Worm (Caenorhabditis elegans) whole organism, early embryonic: Measurements from ENCODE around the gene F10A3.11.

ENCODE experiments used
- B0310.2 ChIP-seq: sonication (generic microtip); optimal IDR thresholded peaks from 2 replicates; lab custom pipeline; 2016; ENCODE audit warnings: mild to moderate bottlenecking, missing genetic modification characterization, missing compliant biosample characterization
- F13C5.2 ChIP-seq: sonication (generic microtip); optimal IDR thresholded peaks from 2 replicates; lab custom pipeline; 2017; ENCODE audit warnings: mild to moderate bottlenecking, missing genetic modification characterization, inconsistent platforms, missing compliant biosample characterization
- aly-1 ChIP-seq: sonication (generic microtip); optimal IDR thresholded peaks from 2 replicates; lab custom pipeline; 2016; ENCODE audit warnings: missing genetic modification characterization, missing compliant biosample characterization
- ama-1 ChIP-seq: fragments of 150-350 bp; optimal IDR thresholded peaks from 2 replicates; lab custom pipeline; 2014
- ceh-13 ChIP-seq: fragments of 200-800 bp; sonication (Bioruptor generic); optimal IDR thresholded peaks from 2 replicates; lab custom pipeline; 2018; ENCODE audit warnings: mild to moderate bottlenecking, missing genetic modification characterization, missing compliant biosample characterization
- ceh-36 ChIP-seq: sonication (generic microtip); optimal IDR thresholded peaks from 2 replicates; lab custom pipeline; 2016; ENCODE audit warnings: missing genetic modification characterization, inconsistent platforms, missing compliant biosample characterization
- ets-7 ChIP-seq: sonication (generic microtip); optimal IDR thresholded peaks from 2 replicates; lab custom pipeline; 2016; ENCODE audit warnings: missing genotype, missing genetic modification characterization, missing compliant biosample characterization
- flt-1 ChIP-seq: fragments of 200-800 bp; sonication (Bioruptor generic); IDR thresholded peaks from 2 replicates; pipeline ENCODE4 v1.3.6; 2022; ENCODE audit warnings: missing genetic modification characterization, missing compliant biosample characterization
- hmbx-1 ChIP-seq: sonication (generic microtip); optimal IDR thresholded peaks from 2 replicates; lab custom pipeline; 2016; ENCODE audit warnings: mild to moderate bottlenecking, missing genetic modification characterization, missing compliant biosample characterization
- hmg-4 ChIP-seq: fragments of 200-800 bp; sonication (Bioruptor generic); optimal IDR thresholded peaks from 2 replicates; lab custom pipeline; 2018; ENCODE audit warnings: mild to moderate bottlenecking, missing genetic modification characterization, missing compliant biosample characterization
- hnd-1 ChIP-seq: sonication (generic microtip); optimal IDR thresholded peaks from 2 replicates; lab custom pipeline; 2016; ENCODE audit warnings: missing genetic modification characterization, missing compliant biosample characterization
- pes-1 ChIP-seq: fragments of 200-800 bp; sonication (Bioruptor generic); IDR thresholded peaks from 2 replicates; pipeline ENCODE4 v1.3.6; 2022; ENCODE audit warnings: missing genetic modification reagents, missing genetic modification characterization, missing compliant biosample characterization
- scrt-1 ChIP-seq: fragments of 200-800 bp; sonication (Bioruptor generic); IDR thresholded peaks from 2 replicates; pipeline ENCODE4 v1.3.6; 2022; ENCODE audit warnings: missing genetic modification characterization, missing compliant biosample characterization
- sea-1 ChIP-seq: fragments of 200-800 bp; sonication (Bioruptor generic); conservative IDR thresholded peaks from 2 replicates; pipeline ENCODE4 v1.3.6; 2022; ENCODE audit warnings: missing genetic modification characterization, missing compliant biosample characterization
- tbx-11 ChIP-seq: fragments of 200-800 bp; sonication (Bioruptor generic); IDR thresholded peaks from 2 replicates; pipeline ENCODE4 v1.3.6; 2022; ENCODE audit warnings: missing genetic modification characterization, missing compliant biosample characterization
- tbx-37 ChIP-seq: fragments of 200-800 bp; sonication (Bioruptor generic); conservative IDR thresholded peaks from 2 replicates; pipeline ENCODE4 v1.3.6; 2022; ENCODE audit warnings: missing genetic modification reagents, missing genetic modification characterization, missing compliant biosample characterization
- tra-4 ChIP-seq: sonication (generic microtip); optimal IDR thresholded peaks from 2 replicates; lab custom pipeline; 2017; ENCODE audit warnings: missing genetic modification characterization, missing compliant biosample characterization

Gene F10A3.11

ce11 chrV:16162124-16162735 is at the start of gene F10A3.11, which contains the start of gene str-109:
Gene F10A3.11, plus strand, starts transcription at chrV:16162685.
Gene str-109, minus strand, starts transcription at chrV:16162224.
- no peak for TF ChIP-seq ceh-13
- TF ChIP-seq ets-7: no peak
- no peak for TF ChIP-seq flt-1 (GFP tag; lab: Robert Waterston, UW)
- no peak for TF ChIP-seq F13C5.2 (tag; lab: Kevin White, UChicago)
- TF ChIP-seq tra-4 (tag; lab: Kevin White, UChicago): no peak
- no peak for TF ChIP-seq scrt-1 (GFP tag; lab: Robert Waterston, UW)
- no peak for TF ChIP-seq hnd-1 (tag; lab: Kevin White, UChicago)
- TF ChIP-seq hmg-4 (GFP tag; lab: Kevin White, UChicago): no peak
- TF ChIP-seq hmbx-1: no peak
- no peak for TF ChIP-seq sea-1 (GFP tag; lab: Robert Waterston, UW)

- TF ChIP-seq aly-1: no peak
- no peak for TF ChIP-seq ets-7
- TF ChIP-seq tbx-11 (GFP tag; lab: Robert Waterston, UW): no peak
- TF ChIP-seq ceh-36 (tag; lab: Kevin White, UChicago): no peak
- no peak for TF ChIP-seq tra-4 (tag; lab: Kevin White, UChicago)
- TF ChIP-seq F13C5.2 (tag; lab: Kevin White, UChicago): no peak
Measured at ce11 chrV:16114237-16114636, 48.2 kb upstream of the F10A3.11 start, which contains the start of gene srxa-16. Gene srxa-16, minus strand, starts transcription at chrV:16114337.

- TF ChIP-seq ets-7 (no peak), ceh-13 (no peak), flt-1 (GFP tag; lab: Robert Waterston, UW) (no peak), scrt-1 (GFP tag; lab: Robert Waterston, UW) (no peak), hnd-1 (tag; lab: Kevin White, UChicago) (no peak), aly-1 (no peak), tbx-37 (GFP tag; lab: Robert Waterston, UW) (no peak), tra-4 (tag; lab: Kevin White, UChicago) (no peak), F13C5.2 (tag; lab: Kevin White, UChicago) (no peak), B0310.2 (tag; lab: Kevin White, UChicago) (no peak), tbx-11 (GFP tag; lab: Robert Waterston, UW) (no peak), hmg-4 (GFP tag; lab: Kevin White, UChicago) (no peak), ama-1 (lab: Kevin White, UChicago) (no peak), pes-1 (GFP tag; lab: Robert Waterston, UW) (no peak), sea-1 (GFP tag; lab: Robert Waterston, UW) (no peak), hmbx-1 (no peak)
Measured at ce11 chrV:16115381-16115780, 47.1 kb upstream of the F10A3.11 start, which contains the start of gene str-25. Gene str-25, plus strand, starts transcription at chrV:16115681.

- TF ChIP-seq ceh-36 (tag; lab: Kevin White, UChicago): no peak
Measured at ce11 chrV:16118601-16119000, 43.9 kb upstream of the F10A3.11 start, which contains the start of gene str-103. Gene str-103, minus strand, starts transcription at chrV:16118701.

- TF ChIP-seq flt-1 (GFP tag; lab: Robert Waterston, UW) (no peak), pes-1 (GFP tag; lab: Robert Waterston, UW) (no peak), scrt-1 (GFP tag; lab: Robert Waterston, UW) (no peak), ama-1 (lab: Kevin White, UChicago) (no peak), ceh-36 (tag; lab: Kevin White, UChicago) (no peak), hmg-4 (GFP tag; lab: Kevin White, UChicago) (no peak), tbx-37 (GFP tag; lab: Robert Waterston, UW) (no peak), ets-7 (no peak), aly-1 (no peak), sea-1 (GFP tag; lab: Robert Waterston, UW) (no peak), hmbx-1 (no peak), hnd-1 (tag; lab: Kevin White, UChicago) (no peak)
Measured at ce11 chrV:16120499-16120898, 42.0 kb upstream of the F10A3.11 start.

ce11 chrV:16120922-16121321 is 41.6 kb upstream of the F10A3.11 start, which contains the start of gene skr-3:
Gene skr-3, plus strand, starts transcription at chrV:16121084.
- no peak for TF ChIP-seq tbx-37 (GFP tag; lab: Robert Waterston, UW)
- TF ChIP-seq tbx-11 (GFP tag; lab: Robert Waterston, UW): no peak
- no peak for TF ChIP-seq tra-4 (tag; lab: Kevin White, UChicago)
- TF ChIP-seq sea-1 (GFP tag; lab: Robert Waterston, UW): no peak
- no peak for TF ChIP-seq F13C5.2 (tag; lab: Kevin White, UChicago)
- TF ChIP-seq aly-1: no peak
- no peak for TF ChIP-seq ama-1 (lab: Kevin White, UChicago)

- TF ChIP-seq aly-1 (no peak), ets-7 (no peak), hnd-1 (tag; lab: Kevin White, UChicago) (no peak), scrt-1 (GFP tag; lab: Robert Waterston, UW) (no peak), pes-1 (GFP tag; lab: Robert Waterston, UW) (no peak), hmg-4 (GFP tag; lab: Kevin White, UChicago) (no peak), tra-4 (tag; lab: Kevin White, UChicago) (no peak), flt-1 (GFP tag; lab: Robert Waterston, UW) (no peak), ama-1 (lab: Kevin White, UChicago) (no peak), sea-1 (GFP tag; lab: Robert Waterston, UW) (no peak), B0310.2 (tag; lab: Kevin White, UChicago) (no peak), ceh-36 (tag; lab: Kevin White, UChicago) (no peak), tbx-11 (GFP tag; lab: Robert Waterston, UW) (no peak), tbx-37 (GFP tag; lab: Robert Waterston, UW) (no peak), hmbx-1 (no peak), F13C5.2 (tag; lab: Kevin White, UChicago) (no peak), ceh-13 (no peak)
Measured at ce11 chrV:16121451-16121850, 41.0 kb upstream of the F10A3.11 start.
